Worm (Caenorhabditis elegans) whole organism, midembryonic: ENCODE results near the gene Y116A8C.467.

Experiments used
- T22C8.4 ChIP-seq: fragments of 200-800 bp; sonication (Bioruptor generic); IDR thresholded peaks from 2 replicates; pipeline ENCODE4 v1.3.6; 2022; ENCODE audit warnings: missing genetic modification characterization, missing compliant biosample characterization
- klf-2 ChIP-seq: fragments of 200-800 bp; sonication (Bioruptor generic); conservative IDR thresholded peaks from 2 replicates; pipeline ENCODE4 v1.3.6; 2022; ENCODE audit warnings: missing genetic modification reagents, missing genetic modification characterization, missing compliant biosample characterization
- med-1 ChIP-seq: sonication (generic microtip); optimal IDR thresholded peaks from 2 replicates; lab custom pipeline; 2017; ENCODE audit warnings: missing genetic modification characterization, mild to moderate bottlenecking, missing compliant biosample characterization, antibody characterized with exemption, missing genetic modification reagents; ENCODE audit not compliant: insufficient read depth
- tab-1 ChIP-seq: fragments of 200-800 bp; sonication (Bioruptor generic); IDR thresholded peaks from 2 replicates; pipeline ENCODE4 v1.3.6; 2022; ENCODE audit warnings: missing genetic modification characterization, missing compliant biosample characterization
- ztf-23 ChIP-seq: fragments of 200-800 bp; sonication (Bioruptor generic); IDR thresholded peaks from 2 replicates; pipeline ENCODE4 v1.3.6; 2022; ENCODE audit warnings: missing genetic modification reagents, missing genetic modification characterization, missing compliant biosample characterization
- ztf-29 ChIP-seq: fragments of 200-800 bp; sonication (Bioruptor generic); IDR thresholded peaks from 2 replicates; pipeline ENCODE4 v1.3.6; 2022; ENCODE audit warnings: missing genetic modification reagents, missing genetic modification characterization, missing compliant biosample characterization

ce11 chrIV:17104157-17104872 lies 40.7 kb upstream of the Y116A8C.467 start:
- no peak for TF ChIP-seq ztf-23
- no peak for TF ChIP-seq ztf-29
- no peak for TF ChIP-seq T22C8.4 (GFP tag; lab: Robert Waterston, UW)
- TF ChIP-seq tab-1 (GFP tag; lab: Robert Waterston, UW), result no peak
- no peak for TF ChIP-seq klf-2 (GFP tag; lab: Robert Waterston, UW)
- no peak for TF ChIP-seq med-1 (GFP tag; lab: Kevin White, UChicago)
